Worm (Caenorhabditis elegans): ENCODE data around the gene srg-4.

srg-4 gene

ce11 chrIII:6287195-6287594, 25.3 kb upstream of the srg-4 start, which contains the start of gene F47D12.6:
Gene F47D12.6, minus strand, starts transcription at chrIII:6287295.
- no peak for TF ChIP-seq eyg-1 (tag; optimal IDR thresholded peaks at IDR 0.05)
- no peak for TF ChIP-seq ahr-1 (tag; optimal IDR thresholded peaks at IDR 0.05)
- no peak for TF ChIP-seq C08G9.2 (tag; optimal IDR thresholded peaks at IDR 0.05)
- TF ChIP-seq ets-4 (tag; optimal IDR thresholded peaks at IDR 0.05), result no peak
- no peak for TF ChIP-seq unc-3 (GFP tag; conservative IDR thresholded peaks at IDR 0.05)
- TF ChIP-seq unc-3 (tag; optimal IDR thresholded peaks at IDR 0.05), result no peak
- TF ChIP-seq lin-11 (tag; optimal IDR thresholded peaks at IDR 0.05), result no peak
- TF ChIP-seq ceh-2 (tag; optimal IDR thresholded peaks at IDR 0.05), result no peak
- no peak for TF ChIP-seq F13H6.1 (tag; optimal IDR thresholded peaks at IDR 0.05)
- no peak for TF ChIP-seq T23F11.4 (GFP tag; optimal IDR thresholded peaks at IDR 0.05)
- no peak for TF ChIP-seq nhr-232 (tag; optimal IDR thresholded peaks at IDR 0.05)
- TF ChIP-seq ttx-3 (tag; optimal IDR thresholded peaks at IDR 0.05), result no peak
- TF ChIP-seq pax-1 (tag; optimal IDR thresholded peaks at IDR 0.05), result no peak
- no peak for TF ChIP-seq Y22D7AL.16 (tag; optimal IDR thresholded peaks at IDR 0.05)
- no peak for TF ChIP-seq ceh-9 (tag; optimal IDR thresholded peaks at IDR 0.05)
- TF ChIP-seq pqm-1 (tag; optimal IDR thresholded peaks at IDR 0.05), result no peak
- no peak for TF ChIP-seq ceh-22 (tag; optimal IDR thresholded peaks at IDR 0.05)
- TF ChIP-seq rnt-1 (tag; optimal IDR thresholded peaks at IDR 0.05), result no peak
- TF ChIP-seq elt-4 (tag; optimal IDR thresholded peaks at IDR 0.05), result no peak
- TF ChIP-seq pat-9 (tag; optimal IDR thresholded peaks at IDR 0.05), result no peak

- TF ChIP-seq dve-1 (tag; optimal IDR thresholded peaks at IDR 0.05), result no peak
- no peak for TF ChIP-seq ama-1 (optimal IDR thresholded peaks at IDR 0.05)
- no peak for TF ChIP-seq npax-4 (tag; optimal IDR thresholded peaks at IDR 0.05)
- TF ChIP-seq elt-4 (tag; optimal IDR thresholded peaks at IDR 0.05), result no peak
- no peak for TF ChIP-seq ceh-2 (tag; optimal IDR thresholded peaks at IDR 0.05)
- TF ChIP-seq pqm-1 (tag; optimal IDR thresholded peaks at IDR 0.05), result no peak
- TF ChIP-seq sdc-2 (tag; optimal IDR thresholded peaks at IDR 0.05), result no peak
- no peak for TF ChIP-seq elt-2 (tag; optimal IDR thresholded peaks at IDR 0.05)
- no peak for TF ChIP-seq eyg-1 (tag; optimal IDR thresholded peaks at IDR 0.05)
- no peak for TF ChIP-seq ref-2 (tag; optimal IDR thresholded peaks at IDR 0.05)
- no peak for TF ChIP-seq C08G9.2 (tag; optimal IDR thresholded peaks at IDR 0.05)
Measured at ce11 chrIII:6285890-6286289, 24.0 kb upstream of the srg-4 start, which contains the start of gene gadr-3. Gene gadr-3, minus strand, starts transcription at chrIII:6285990.

- TF ChIP-seq Y22D7AL.16 (tag; optimal IDR thresholded peaks at IDR 0.05) (no peak), unc-55 (GFP tag; optimal IDR thresholded peaks at IDR 0.05) (no peak), pat-9 (tag; optimal IDR thresholded peaks at IDR 0.05) (no peak), madf-2 (tag; optimal IDR thresholded peaks at IDR 0.05) (no peak), sox-2 (GFP tag; IDR thresholded peaks at IDR 0.05) (no peak), ceh-9 (tag; optimal IDR thresholded peaks at IDR 0.05) (no peak), che-1 (tag; optimal IDR thresholded peaks at IDR 0.05) (no peak), ceh-14 (tag; optimal IDR thresholded peaks at IDR 0.05) (no peak), ceh-31 (tag; optimal IDR thresholded peaks at IDR 0.05) (no peak), pha-2 (tag; optimal IDR thresholded peaks at IDR 0.05) (no peak), syd-9 (tag; optimal IDR thresholded peaks at IDR 0.05) (no peak), unc-86 (tag; optimal IDR thresholded peaks at IDR 0.05) (no peak), ceh-34 (tag; optimal IDR thresholded peaks at IDR 0.05) (no peak)
Measured at ce11 chrIII:6283024-6283423, 21.1 kb upstream of the srg-4 start.

- TF ChIP-seq unc-55 (GFP tag; optimal IDR thresholded peaks at IDR 0.05) (peak; percentile 79), tbx-2 (tag; optimal IDR thresholded peaks at IDR 0.05) (peak; percentile 51), ceh-48 (tag; optimal IDR thresholded peaks at IDR 0.05) (peak; percentile 4), nhr-11 (tag; optimal IDR thresholded peaks at IDR 0.05) (no peak), hlh-30 (tag; optimal IDR thresholded peaks at IDR 0.05; ENCODE audit: insufficient read depth) (peak; percentile 74), hlh-15 (tag; optimal IDR thresholded peaks at IDR 0.05) (no peak), ceh-22 (tag; optimal IDR thresholded peaks at IDR 0.05) (no peak), ceh-34 (tag; optimal IDR thresholded peaks at IDR 0.05) (peak; percentile 68), ceh-24 (tag; optimal IDR thresholded peaks at IDR 0.05) (no peak), tbx-7 (tag; optimal IDR thresholded peaks at IDR 0.05) (no peak), madf-2 (tag; optimal IDR thresholded peaks at IDR 0.05) (peak; percentile 54), pros-1 (tag; optimal IDR thresholded peaks at IDR 0.05) (peak; percentile 79), Y22D7AL.16 (tag; optimal IDR thresholded peaks at IDR 0.05) (no peak), pqm-1 (tag; optimal IDR thresholded peaks at IDR 0.05) (no peak), ref-2 (tag; optimal IDR thresholded peaks at IDR 0.05) (peak; percentile 70), ceh-31 (tag; optimal IDR thresholded peaks at IDR 0.05) (peak; percentile 79), ceh-18 (tag; optimal IDR thresholded peaks at IDR 0.05) (peak; percentile 77), unc-42 (tag; optimal IDR thresholded peaks at IDR 0.05) (peak; percentile 37), ceh-19 (GFP tag; optimal IDR thresholded peaks at IDR 0.05) (no peak), pha-4 (tag; optimal IDR thresholded peaks at IDR 0.05) (no peak), pax-1 (tag; optimal IDR thresholded peaks at IDR 0.05) (no peak), ama-1 (optimal IDR thresholded peaks at IDR 0.05) (peak; percentile 59), nhr-232 (tag; optimal IDR thresholded peaks at IDR 0.05) (no peak)
Measured at ce11 chrIII:6280070-6280596, 18.2 kb upstream of the srg-4 start, which contains the start of gene hmg-1.2. Gene hmg-1.2, plus strand, starts transcription at chrIII:6280380.

All from whole organism, late embryonic.